Worm (Caenorhabditis elegans) whole organism, late embryonic: ENCODE data around the gene lron-7.

ENCODE experiments used
- che-1 ChIP-seq: sonication (generic microtip); optimal IDR thresholded peaks from 2 replicates; lab custom pipeline; 2016; ENCODE audit warnings: mild to moderate bottlenecking, missing genetic modification characterization, missing compliant biosample characterization
- fax-1 ChIP-seq: sonication (generic microtip); optimal IDR thresholded peaks from 2 replicates; lab custom pipeline; 2016; ENCODE audit warnings: missing genotype, missing genetic modification characterization, missing compliant biosample characterization
- nhr-11 ChIP-seq: fragments of 150-350 bp; optimal IDR thresholded peaks from 2 replicates; lab custom pipeline; 2014; ENCODE audit warnings: missing biosample characterization, missing genetic modification characterization

DNA sequence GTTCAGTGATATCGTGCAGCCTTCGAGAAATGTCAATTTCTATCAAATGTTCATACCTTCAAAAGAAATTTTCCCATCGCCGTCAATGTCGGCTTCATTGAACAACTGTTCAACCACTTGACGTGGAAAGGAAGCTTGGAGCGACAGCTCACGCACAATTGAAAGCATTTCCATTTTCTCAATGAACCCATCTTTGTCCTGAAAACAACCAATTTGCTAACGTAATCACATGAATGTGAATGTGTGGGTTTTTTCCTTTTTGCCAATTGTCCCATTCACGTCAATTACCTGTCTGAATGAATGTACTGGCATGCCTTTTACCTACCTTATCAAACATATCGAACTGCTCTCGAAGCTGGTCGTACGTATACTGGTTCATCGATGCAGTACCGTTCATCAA lies 4.4 kb downstream of the lron-7 start:
- TF ChIP-seq fax-1 (no peak), che-1 (no peak), nhr-11 (tag; lab: Kevin White, UChicago) (no peak)
